Fruit fly (Drosophila melanogaster) whole organism, embryonic: ENCODE measurements around the gene CG10137.

Experiments used
- CG11093 ChIP-seq: fragments of 200-800 bp; sonication (Bioruptor generic); IDR thresholded peaks from 3 replicates; pipeline ENCODE4 v1.3.6; 2022; ENCODE audit warnings: missing biosample characterization, missing genetic modification characterization
- CG14710 ChIP-seq: fragments of 200-800 bp; sonication (Bioruptor generic); optimal IDR thresholded peaks from 3 replicates; lab custom pipeline; 2019; ENCODE audit warnings: missing biosample characterization, mild to moderate bottlenecking, missing genetic modification characterization, moderate library complexity
- CG14860 ChIP-seq: fragments of 200-800 bp; sonication (Bioruptor generic); IDR thresholded peaks from 3 replicates; pipeline ENCODE4 v1.3.6; 2022; ENCODE audit warnings: missing biosample characterization, missing genetic modification characterization; ENCODE audit not compliant: partially characterized antibody
- CG1602 ChIP-seq: fragments of 200-800 bp; sonication (Bioruptor generic); optimal IDR thresholded peaks from 3 replicates; lab custom pipeline; 2016; ENCODE audit warnings: missing biosample characterization, missing genetic modification characterization
- CG16813 ChIP-seq: fragments of 200-800 bp; sonication (Bioruptor generic); IDR thresholded peaks from 3 replicates; pipeline ENCODE4 v1.3.6; 2022; ENCODE audit warnings: missing biosample characterization, missing genetic modification characterization; ENCODE audit not compliant: partially characterized antibody
- CG18011 ChIP-seq: fragments of 200-800 bp; sonication (Bioruptor generic); optimal IDR thresholded peaks from 2 replicates; lab custom pipeline; 2017; ENCODE audit warnings: missing biosample characterization, missing genetic modification characterization, mild to moderate bottlenecking, moderate library complexity, missing genotype
- CG31224 ChIP-seq: fragments of 200-800 bp; sonication (Bioruptor generic); IDR thresholded peaks from 2 replicates; pipeline ENCODE4 v1.3.6; 2022; ENCODE audit warnings: missing biosample characterization, missing genetic modification characterization
- CG4360 ChIP-seq: fragments of 200-800 bp; sonication (Bioruptor generic); IDR thresholded peaks from 2 replicates; pipeline ENCODE4 v1.3.6; 2022; ENCODE audit warnings: missing biosample characterization, missing genetic modification characterization
- CG6272 ChIP-seq: fragments of 200-800 bp; sonication (Bioruptor generic); IDR thresholded peaks from 2 replicates; pipeline ENCODE4 v1.3.6; 2022; ENCODE audit warnings: missing biosample characterization, missing genetic modification characterization
- CG7271 ChIP-seq: fragments of 200-800 bp; sonication (Bioruptor generic); optimal IDR thresholded peaks from 2 replicates; lab custom pipeline; 2018; ENCODE audit warnings: missing biosample characterization, mild to moderate bottlenecking, missing genetic modification characterization, moderate library complexity
- Chrac-16 ChIP-seq: fragments of 200-800 bp; sonication (Bioruptor generic); optimal IDR thresholded peaks from 3 replicates; lab custom pipeline; 2016; ENCODE audit warnings: missing biosample characterization, missing genetic modification characterization
- CkIIα-i1 ChIP-seq: fragments of 200-800 bp; sonication (Bioruptor generic); IDR thresholded peaks from 2 replicates; pipeline ENCODE4 v1.3.6; 2022; ENCODE audit warnings: missing biosample characterization, missing genetic modification characterization
- D ChIP-seq, 2 experiments: fragments of 200-800 bp in 1 of 2; fragments of >200 bp in 1 of 2; sonication (Bioruptor generic) in 1 of 2; optimal IDR thresholded peaks; 2 replicates in 1 of 2; 3 replicates in 1 of 2; lab custom pipeline; 2017; ENCODE audit warnings: mild to moderate bottlenecking in 1 of 2, missing biosample characterization in 1 of 2, missing genetic modification characterization in 1 of 2, missing genetic modification reagents in 1 of 2
- D19A ChIP-seq: fragments of 200-800 bp; optimal IDR thresholded peaks from 3 replicates; lab custom pipeline; 2019; ENCODE audit warnings: missing biosample characterization, mild to moderate bottlenecking, missing genetic modification characterization, moderate library complexity
- Deaf1 ChIP-seq: fragments of 200-800 bp; optimal IDR thresholded peaks from 3 replicates; lab custom pipeline; 2019; ENCODE audit warnings: missing biosample characterization, mild to moderate bottlenecking, missing genetic modification characterization, moderate library complexity
- HLH3B ChIP-seq: fragments of 200-800 bp; sonication (Bioruptor generic); IDR thresholded peaks from 2 replicates; pipeline ENCODE4 v1.3.6; 2022; ENCODE audit warnings: missing biosample characterization, missing genetic modification characterization
- Hey ChIP-seq: fragments of 200-800 bp; sonication (Bioruptor generic); optimal IDR thresholded peaks from 3 replicates; lab custom pipeline; 2018; ENCODE audit warnings: missing biosample characterization, mild to moderate bottlenecking, missing genetic modification characterization
- HmgD ChIP-seq: fragments of 200-800 bp; sonication (Bioruptor generic); optimal IDR thresholded peaks from 3 replicates; lab custom pipeline; 2016; ENCODE audit warnings: missing biosample characterization, missing genetic modification characterization
- NC2β ChIP-seq: fragments of 200-800 bp; sonication (Bioruptor generic); optimal IDR thresholded peaks from 2 replicates; lab custom pipeline; 2016; ENCODE audit warnings: missing biosample characterization, missing genetic modification characterization
- Nf-YB ChIP-seq: fragments of 200-800 bp; sonication (Bioruptor generic); optimal IDR thresholded peaks from 3 replicates; lab custom pipeline; 2019; ENCODE audit warnings: missing biosample characterization, mild to moderate bottlenecking, missing genetic modification characterization, moderate library complexity
- Nf-YC ChIP-seq: fragments of 200-800 bp; optimal IDR thresholded peaks from 3 replicates; lab custom pipeline; 2019; ENCODE audit warnings: missing biosample characterization, mild to moderate bottlenecking, missing genetic modification characterization, moderate library complexity
- Opbp ChIP-seq: fragments of 200-800 bp; sonication (Bioruptor generic); IDR thresholded peaks from 3 replicates; pipeline ENCODE4 v1.3.6; 2022; ENCODE audit warnings: missing biosample characterization, missing genetic modification characterization; ENCODE audit not compliant: partially characterized antibody
- Tbp ChIP-seq: fragments of >200 bp; optimal IDR thresholded peaks from 2 replicates; lab custom pipeline; 2018; ENCODE audit warnings: missing biosample characterization, missing genetic modification characterization
- Trl ChIP-seq, 3 experiments: fragments of >200 bp in 2 of 3; fragments of 200-800 bp in 1 of 3; sonication (Bioruptor generic) in 1 of 3; optimal IDR thresholded peaks; 2 replicates in 1 of 3; 3 replicates in 2 of 3; lab custom pipeline; 2016 to 2017; ENCODE audit warnings: missing biosample characterization in 1 of 3, missing genetic modification characterization in 1 of 3
- ab ChIP-seq: fragments of 200-800 bp; sonication (Bioruptor generic); optimal IDR thresholded peaks from 2 replicates; lab custom pipeline; 2016; ENCODE audit warnings: missing biosample characterization, missing genetic modification characterization
- abd-A ChIP-seq: fragments of 200-800 bp; sonication (Bioruptor generic); optimal IDR thresholded peaks from 3 replicates; lab custom pipeline; 2019; ENCODE audit warnings: missing biosample characterization, mild to moderate bottlenecking, missing genetic modification characterization, moderate library complexity
- cg ChIP-seq: fragments of 200-800 bp; sonication (Bioruptor generic); optimal IDR thresholded peaks from 3 replicates; lab custom pipeline; 2019; ENCODE audit warnings: missing biosample characterization, mild to moderate bottlenecking, missing genetic modification characterization, moderate library complexity
- chif ChIP-seq, 2 experiments: fragments of 200-800 bp; sonication (Bioruptor generic); optimal IDR thresholded peaks; 3 replicates each; lab custom pipeline; 2016; ENCODE audit warnings: missing biosample characterization in 2 of 2, missing genetic modification characterization in 2 of 2
- chinmo ChIP-seq: fragments of 200-800 bp; sonication (Bioruptor generic); IDR thresholded peaks from 4 replicates; pipeline ENCODE4 v1.3.6; 2022; ENCODE audit warnings: missing biosample characterization, missing genetic modification characterization; ENCODE audit not compliant: partially characterized antibody
- ewg ChIP-seq: fragments of 200-800 bp; sonication (Bioruptor generic); optimal IDR thresholded peaks from 3 replicates; lab custom pipeline; 2017; ENCODE audit warnings: mild to moderate bottlenecking, missing biosample characterization, missing genetic modification reagents, missing genetic modification characterization
- eyg ChIP-seq: fragments of 200-800 bp; sonication (Bioruptor generic); optimal IDR thresholded peaks from 3 replicates; lab custom pipeline; 2016; ENCODE audit warnings: missing biosample characterization, missing genetic modification characterization
- fd102C ChIP-seq: fragments of 200-800 bp; sonication (Bioruptor generic); optimal IDR thresholded peaks from 2 replicates; lab custom pipeline; 2018; ENCODE audit warnings: missing biosample characterization, mild to moderate bottlenecking, missing genetic modification characterization, moderate library complexity
- gro ChIP-seq: fragments of 200-800 bp; sonication (Bioruptor generic); optimal IDR thresholded peaks from 2 replicates; lab custom pipeline; 2016; ENCODE audit warnings: missing biosample characterization, missing genetic modification characterization
- gt ChIP-seq: fragments of 200-800 bp; sonication (Bioruptor generic); IDR thresholded peaks from 2 replicates; pipeline ENCODE4 v1.3.6; 2022; ENCODE audit warnings: missing biosample characterization, missing genetic modification characterization
- hb ChIP-seq: fragments of 200-800 bp; sonication (Bioruptor generic); IDR thresholded peaks from 3 replicates; pipeline ENCODE4 v1.3.6; 2022; ENCODE audit warnings: missing biosample characterization, missing genetic modification characterization; ENCODE audit not compliant: partially characterized antibody
- lab ChIP-seq: fragments of 200-800 bp; sonication (Bioruptor generic); optimal IDR thresholded peaks from 3 replicates; lab custom pipeline; 2017; ENCODE audit warnings: missing biosample characterization, missing genetic modification characterization, mild to moderate bottlenecking, moderate library complexity, missing genetic modification reagents
- lola ChIP-seq, 3 experiments: fragments of >200 bp in 2 of 3; fragments of 200-800 bp in 1 of 3; sonication (Bioruptor generic) in 1 of 3; optimal IDR thresholded peaks; 2 replicates each; lab custom pipeline; 2017 to 2019; ENCODE audit warnings: missing biosample characterization in 3 of 3, missing genetic modification characterization in 3 of 3, mild to moderate bottlenecking in 1 of 3, moderate library complexity in 1 of 3
- mam ChIP-seq: fragments of 200-800 bp; sonication (Bioruptor generic); optimal IDR thresholded peaks from 3 replicates; lab custom pipeline; 2016; ENCODE audit warnings: missing biosample characterization, missing genetic modification characterization
- nerfin-1 ChIP-seq: fragments of 200-800 bp; sonication (Bioruptor generic); optimal IDR thresholded peaks from 3 replicates; lab custom pipeline; 2019; ENCODE audit warnings: missing biosample characterization, mild to moderate bottlenecking, missing genetic modification characterization, moderate library complexity
- nerfin-2 ChIP-seq: fragments of 200-800 bp; sonication (Bioruptor generic); IDR thresholded peaks from 2 replicates; pipeline ENCODE4 v1.3.6; 2022; ENCODE audit warnings: missing biosample characterization, missing genetic modification characterization; ENCODE audit not compliant: partially characterized antibody
- nmo ChIP-seq: fragments of 200-800 bp; sonication (Bioruptor generic); optimal IDR thresholded peaks from 2 replicates; lab custom pipeline; 2018; ENCODE audit warnings: missing biosample characterization, mild to moderate bottlenecking, missing genetic modification characterization, moderate library complexity
- scrt ChIP-seq: fragments of 200-800 bp; sonication (Bioruptor generic); optimal IDR thresholded peaks from 2 replicates; lab custom pipeline; 2018; ENCODE audit warnings: missing biosample characterization, mild to moderate bottlenecking, missing genetic modification characterization, moderate library complexity
- sr ChIP-seq: fragments of 200-800 bp; sonication (Bioruptor generic); IDR thresholded peaks from 3 replicates; pipeline ENCODE4 v1.3.6; 2022; ENCODE audit warnings: missing biosample characterization, missing genetic modification characterization

Gene CG10137

DNA sequence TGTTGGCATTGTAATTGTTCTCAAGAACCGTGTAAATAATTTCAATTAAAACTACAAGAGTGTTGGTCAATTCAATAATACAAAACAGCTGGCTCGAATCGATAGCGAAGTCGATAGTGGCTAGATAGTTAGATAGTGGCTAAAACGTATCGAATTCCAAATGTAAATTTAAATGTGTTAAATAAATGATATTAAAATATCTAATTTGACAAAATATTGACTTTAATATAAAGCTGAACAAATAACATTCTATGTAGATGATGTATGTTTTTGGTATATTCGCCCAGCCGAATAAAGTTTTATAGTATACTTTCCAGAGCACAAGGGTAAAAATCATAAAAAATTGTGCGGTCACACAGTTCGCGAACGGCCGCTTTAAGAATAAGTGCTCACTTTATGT is at the start of gene CG10137, which contains the start of gene Dpm1 (continued):
- no peak for TF ChIP-seq hb
- no peak for TF ChIP-seq CG14860
- no peak for TF ChIP-seq Chrac-16 (GFP tag; lab: Kevin White, UChicago)
- no peak for TF ChIP-seq ab (GFP tag; lab: Kevin White, UChicago)
- no peak for TF ChIP-seq sr (GFP tag; lab: Robert Waterston, UW)
- TF ChIP-seq NC2β (GFP tag; lab: Kevin White, UChicago): no peak
- TF ChIP-seq Tbp (GFP tag; lab: Kevin White, UChicago): no peak
- no peak for TF ChIP-seq lab (GFP tag; lab: Kevin White, UChicago)
- no peak for TF ChIP-seq chif (GFP tag; optimal IDR thresholded peaks at IDR 0.05; lab: Kevin White, UChicago)
- TF ChIP-seq CG18011 (GFP tag; lab: Kevin White, UChicago): no peak
- no peak for TF ChIP-seq HmgD (GFP tag; lab: Kevin White, UChicago)
- no peak for TF ChIP-seq CG1602 (GFP tag; lab: Kevin White, UChicago)
- TF ChIP-seq HLH3B (GFP tag; lab: Robert Waterston, UW): no peak
- no peak for TF ChIP-seq CG31224 (GFP tag; lab: Robert Waterston, UW)
- TF ChIP-seq CG11093 (GFP tag; lab: Robert Waterston, UW): no peak

DNA sequence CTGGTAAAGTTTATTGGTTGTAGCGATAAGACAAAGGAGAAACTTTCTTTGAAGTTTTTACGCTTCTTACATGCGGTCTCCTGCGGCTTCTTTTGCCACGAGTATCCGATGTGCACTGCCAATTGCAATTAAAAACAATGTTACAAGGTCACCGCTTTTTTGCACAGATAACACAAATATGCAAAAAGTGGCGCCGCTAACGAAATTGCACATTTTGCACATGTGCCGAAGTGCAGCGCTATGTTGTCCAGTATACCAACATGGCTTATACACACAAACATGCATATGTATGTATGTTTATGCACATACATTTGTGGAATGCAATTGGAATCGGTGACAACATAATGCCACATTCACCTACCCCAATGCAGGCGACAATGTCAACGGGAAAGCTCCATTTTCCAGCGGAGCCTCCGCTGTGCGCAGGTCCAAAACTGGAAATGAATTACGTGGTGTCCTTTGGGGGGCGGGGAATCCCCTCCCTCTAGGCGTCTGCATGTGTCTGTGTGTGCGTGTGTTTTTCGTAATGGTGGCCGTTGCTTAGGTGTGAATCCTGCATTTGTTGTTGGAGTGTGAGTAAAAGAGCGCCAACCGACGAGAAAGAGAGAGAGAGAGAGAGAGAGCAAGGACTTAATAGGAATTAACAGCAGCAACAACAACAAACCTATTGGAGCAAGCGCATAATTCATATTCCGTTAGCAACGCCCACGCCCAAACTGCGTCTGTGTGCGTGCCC is 47.1 kb upstream of the CG10137 start:
- TF ChIP-seq Deaf1: peak; percentile 57
- peak; percentile 66 for TF ChIP-seq cg (GFP tag; lab: Kevin White, UChicago)
- TF ChIP-seq abd-A: peak; percentile 83
- no peak for TF ChIP-seq gt (GFP tag; lab: Robert Waterston, UW)
- TF ChIP-seq ewg (GFP tag; lab: Kevin White, UChicago): peak; percentile 79
- no peak for TF ChIP-seq fd102C
- TF ChIP-seq CG4360 (GFP tag; lab: Robert Waterston, UW): peak; percentile 65
- 0 out of 4 replicates have a peak, but pooled peaks have one; percentile 23 for TF ChIP-seq chinmo (GFP tag; lab: Robert Waterston, UW)
- TF ChIP-seq D (optimal IDR thresholded peaks at IDR 0.05; lab: Kevin White, UChicago): peak; percentile 51
- TF ChIP-seq D (GFP tag; optimal IDR thresholded peaks at IDR 0.05; lab: Kevin White, UChicago): no peak
- peak; percentile 14 to 51 for TF ChIP-seq Trl (optimal IDR thresholded peaks at IDR 0.05; lab: Kevin White, UChicago)
- no peak for TF ChIP-seq Trl (GFP tag; optimal IDR thresholded peaks at IDR 0.05; lab: Kevin White, UChicago)
- no peak for TF ChIP-seq gro
- TF ChIP-seq Nf-YB (GFP tag; lab: Kevin White, UChicago): peak; percentile 81
- peak; percentile 91 for TF ChIP-seq Nf-YC (tag; lab: Kevin White, UChicago)

- TF ChIP-seq CG7271 (no peak), nerfin-2 (GFP tag; lab: Robert Waterston, UW) (peak; percentile 43; the same call in 1 of the 2 replicates), scrt (peak; percentile 28), Opbp (GFP tag; lab: Robert Waterston, UW) (0 out of 3 replicates have a peak, but pooled peaks have one; percentile 20), CG6272 (GFP tag; lab: Robert Waterston, UW) (0 out of 2 replicates have a peak, but pooled peaks have one; percentile 28), nerfin-1 (tag; lab: Kevin White, UChicago) (peak; percentile 93), CG16813 (peak; percentile 41; the same call in 1 of the 3 replicates), CG14710 (peak; percentile 3), CkIIα-i1 (GFP tag; lab: Robert Waterston, UW) (no peak), mam (no peak), eyg (GFP tag; lab: Kevin White, UChicago) (no peak), Hey (tag; lab: Kevin White, UChicago) (peak; percentile 17), D19A (tag; lab: Kevin White, UChicago) (peak; percentile 4), nmo (GFP tag; lab: Kevin White, UChicago) (peak; percentile 32), abd-A (peak; percentile 43), lola (GFP tag; optimal IDR thresholded peaks at IDR 0.05; lab: Kevin White, UChicago) (peak in 1 of 3 experiments; percentile 53)
Observed at dm6 chr2L:19480406-19481334, 45.8 kb upstream of the CG10137 start.
